Fruit fly (Drosophila melanogaster) whole organism, wandering third instar larva: Measurements from ENCODE around the gene CG1662.

Experiments
- CG9705 ChIP-seq: fragments of 200-800 bp; sonication (Bioruptor generic); optimal IDR thresholded peaks from 2 replicates; lab custom pipeline; 2018; ENCODE audit warnings: missing biosample characterization, mild to moderate bottlenecking, missing genetic modification characterization
- CrebA ChIP-seq: fragments of 200-800 bp; sonication (Bioruptor generic); optimal IDR thresholded peaks from 2 replicates; lab custom pipeline; 2016; ENCODE audit warnings: missing biosample characterization, mild to moderate bottlenecking, missing genetic modification characterization, borderline replicate concordance
- Dfd ChIP-seq: fragments of >200 bp; optimal IDR thresholded peaks from 2 replicates; lab custom pipeline; 2017; ENCODE audit warnings: missing biosample characterization, missing genetic modification characterization
- Dif ChIP-seq: fragments of 200-275, 200-300 bp; sonication (Bioruptor generic); optimal IDR thresholded peaks from 2 replicates; lab custom pipeline; 2018; ENCODE audit warnings: missing biosample characterization, missing genetic modification characterization; ENCODE audit not compliant: partially characterized antibody
- GATAd ChIP-seq: sonication (Bioruptor generic); optimal IDR thresholded peaks from 2 replicates; lab custom pipeline; 2016; ENCODE audit warnings: missing biosample characterization, missing genetic modification characterization
- HLH106 ChIP-seq: fragments of 200-800 bp; optimal IDR thresholded peaks from 3 replicates; lab custom pipeline; 2019; ENCODE audit warnings: missing biosample characterization, mild to moderate bottlenecking, missing genetic modification characterization, moderate library complexity
- Hr78 ChIP-seq: fragments of >200 bp; optimal IDR thresholded peaks from 2 replicates; lab custom pipeline; 2017; ENCODE audit warnings: missing biosample characterization, missing genetic modification characterization
- Hr83 ChIP-seq: fragments of 200-300 bp; sonication (Bioruptor generic); optimal IDR thresholded peaks from 2 replicates; lab custom pipeline; 2016; ENCODE audit warnings: missing biosample characterization, mild to moderate bottlenecking, missing genetic modification characterization, moderate library complexity; ENCODE audit not compliant: poor library complexity, severe bottlenecking
- Jra ChIP-seq: sonication (Bioruptor generic); optimal IDR thresholded peaks from 2 replicates; lab custom pipeline; 2016; ENCODE audit warnings: missing biosample characterization, missing genetic modification characterization
- Mio ChIP-seq: sonication (Bioruptor generic); optimal IDR thresholded peaks from 2 replicates; lab custom pipeline; 2016; ENCODE audit warnings: missing biosample characterization, missing genetic modification characterization
- Myc ChIP-seq: fragments of >200 bp; optimal IDR thresholded peaks from 2 replicates; lab custom pipeline; 2017
- N ChIP-seq: fragments of >200 bp; optimal IDR thresholded peaks from 2 replicates; lab custom pipeline; 2018; ENCODE audit warnings: missing biosample characterization, missing external identifiers, missing genetic modification characterization
- Rel ChIP-seq, 2 experiments: fragments of 200-800 bp; sonication (Bioruptor generic) in 1 of 2; optimal IDR thresholded peaks; 2 replicates in 1 of 2; 3 replicates in 1 of 2; lab custom pipeline; 2016 to 2019; ENCODE audit warnings: mild to moderate bottlenecking in 2 of 2, missing biosample characterization in 2 of 2, missing genetic modification characterization in 2 of 2, moderate library complexity in 1 of 2
- Sp1 ChIP-seq: fragments of 200-800 bp; sonication (Bioruptor generic); optimal IDR thresholded peaks from 3 replicates; lab custom pipeline; 2019; ENCODE audit warnings: missing biosample characterization, mild to moderate bottlenecking, missing genetic modification characterization, moderate library complexity
- br ChIP-seq: fragments of 200-800 bp; sonication (Bioruptor generic); optimal IDR thresholded peaks from 2 replicates; lab custom pipeline; 2016; ENCODE audit warnings: missing biosample characterization, missing genetic modification characterization
- brk ChIP-seq: fragments of 200-800 bp; sonication (Bioruptor generic); optimal IDR thresholded peaks from 2 replicates; lab custom pipeline; 2016; ENCODE audit warnings: missing biosample characterization, mild to moderate bottlenecking, missing genetic modification characterization
- dsf ChIP-seq: sonication (Bioruptor generic); optimal IDR thresholded peaks from 2 replicates; lab custom pipeline; 2016; ENCODE audit warnings: missing biosample characterization, missing genetic modification characterization, borderline replicate concordance
- ey ChIP-seq: fragments of 200-800 bp; sonication (Bioruptor generic); optimal IDR thresholded peaks from 2 replicates; lab custom pipeline; 2016; ENCODE audit warnings: missing biosample characterization, missing genetic modification characterization
- foxo ChIP-seq, 2 experiments: fragments of 200-800 bp; sonication (Bioruptor generic); optimal IDR thresholded peaks; 2 replicates in 1 of 2; 3 replicates in 1 of 2; lab custom pipeline; 2016 to 2017; ENCODE audit warnings: missing biosample characterization in 2 of 2, missing genetic modification characterization in 2 of 2
- lola ChIP-seq: fragments of >200 bp; optimal IDR thresholded peaks from 2 replicates; lab custom pipeline; 2017; ENCODE audit warnings: missing biosample characterization, missing genetic modification characterization
- pan ChIP-seq: fragments of >200 bp; optimal IDR thresholded peaks from 2 replicates; lab custom pipeline; 2017
- psq ChIP-seq: fragments of 200-800 bp; sonication (Bioruptor generic); optimal IDR thresholded peaks from 3 replicates; lab custom pipeline; 2017; ENCODE audit warnings: missing biosample characterization, mild to moderate bottlenecking, missing genetic modification characterization, moderate library complexity
- rgr ChIP-seq: fragments of 200-800 bp; sonication (Bioruptor generic); optimal IDR thresholded peaks from 3 replicates; lab custom pipeline; 2016; ENCODE audit warnings: missing biosample characterization, mild to moderate bottlenecking, missing genetic modification characterization
- sage ChIP-seq: fragments of 200-800 bp; sonication (Bioruptor generic); optimal IDR thresholded peaks from 2 replicates; lab custom pipeline; 2016; ENCODE audit warnings: missing biosample characterization, mild to moderate bottlenecking, missing genetic modification characterization
- sv ChIP-seq: fragments of 200-800 bp; sonication (Bioruptor generic); optimal IDR thresholded peaks from 3 replicates; lab custom pipeline; 2016; ENCODE audit warnings: missing biosample characterization, missing genetic modification characterization
- woc ChIP-seq: sonication (Bioruptor generic); optimal IDR thresholded peaks from 2 replicates; lab custom pipeline; 2016; ENCODE audit warnings: missing biosample characterization, mild to moderate bottlenecking, missing genetic modification characterization

CG1662 gene

DNA sequence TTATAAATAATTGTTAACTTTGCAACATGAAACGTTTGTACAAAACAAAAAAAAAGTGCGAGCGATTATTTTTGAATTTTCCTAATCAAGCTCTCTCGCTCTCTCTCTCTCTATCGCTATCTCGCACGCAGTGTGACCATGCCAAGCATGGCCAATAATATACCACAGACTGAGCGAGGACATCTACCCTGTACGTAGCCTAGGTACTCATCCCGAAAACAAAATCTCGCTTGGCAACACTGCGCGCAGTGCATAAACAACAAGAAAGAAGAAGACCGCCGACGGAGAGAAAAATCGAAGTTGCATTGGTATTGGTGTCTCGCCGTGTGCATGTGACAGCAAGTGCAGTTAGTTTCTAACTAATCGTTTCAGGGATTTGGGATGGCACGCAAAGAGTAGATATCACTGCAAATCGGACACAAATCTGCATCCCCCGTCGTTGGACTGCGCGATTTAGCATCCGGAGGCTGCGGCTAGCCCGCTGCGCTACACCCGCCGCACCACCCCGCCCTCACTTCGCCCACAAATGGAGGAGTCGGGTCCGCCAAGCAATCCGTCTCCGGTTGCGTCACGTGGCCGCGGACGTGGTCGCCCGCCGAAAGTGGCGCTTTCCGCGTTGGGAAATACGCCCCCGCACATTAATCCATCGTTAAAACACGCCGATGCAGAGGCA lies 25.7 kb downstream of the CG1662 start, which contains the start of the genes CG1998 and Set2:
CG1998 (minus strand) TSS at position 134 of the 673 bp plus-strand sequence.
Set2 (plus strand) TSS at position 302 of the 673 bp plus-strand sequence.
- TF ChIP-seq Sp1 (GFP tag; lab: Kevin White, UChicago) (peak; percentile 20), CG9705 (GFP tag; lab: Kevin White, UChicago) (peak; percentile 0), Mio (GFP tag; lab: Kevin White, UChicago) (no peak), woc (no peak), psq (GFP tag; lab: Kevin White, UChicago) (peak; percentile 11), rgr (no peak), pan (lab: Kevin White, UChicago) (no peak), Jra (no peak), Myc (lab: Kevin White, UChicago) (peak; percentile 43), Rel (GFP tag; optimal IDR thresholded peaks at IDR 0.05; lab: Kevin White, UChicago) (no peak), Rel (tag; optimal IDR thresholded peaks at IDR 0.05; lab: Kevin White, UChicago) (peak; percentile 28), ey (GFP tag; lab: Kevin White, UChicago) (no peak), Hr83 (GFP tag; lab: Kevin White, UChicago) (peak; percentile 55), Dif (peak; percentile 29), brk (GFP tag; lab: Kevin White, UChicago) (no peak), GATAd (GFP tag; lab: Kevin White, UChicago) (no peak), sage (no peak), HLH106 (tag; lab: Kevin White, UChicago) (peak; percentile 18)

DNA sequence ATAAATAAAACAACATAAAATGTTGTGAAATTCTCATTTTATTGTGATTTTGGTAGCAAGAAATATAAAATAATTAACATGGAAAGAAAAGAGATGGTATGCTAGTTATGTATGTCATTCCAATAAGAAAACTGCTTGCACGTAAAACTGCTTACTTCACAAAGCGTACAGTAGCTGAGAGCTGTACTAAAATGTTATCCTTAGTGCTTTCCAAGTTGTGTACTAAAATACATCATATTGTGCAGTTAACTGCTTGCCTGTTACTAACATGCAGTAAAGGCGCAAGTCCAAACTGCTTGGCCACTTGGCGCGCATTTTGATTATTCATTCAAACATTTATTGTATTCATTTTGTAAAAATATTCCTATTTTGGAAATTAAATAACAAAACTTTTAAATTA lies 33.7 kb downstream of the CG1662 start:
- TF ChIP-seq br (GFP tag; lab: Kevin White, UChicago): no peak
- peak; percentile 66 for TF ChIP-seq N (GFP tag; lab: Kevin White, UChicago)
- TF ChIP-seq Myc (lab: Kevin White, UChicago): peak; percentile 73
- no peak for TF ChIP-seq Mio (GFP tag; lab: Kevin White, UChicago)

- TF ChIP-seq woc (no peak), dsf (GFP tag; lab: Kevin White, UChicago) (no peak), foxo (GFP tag; optimal IDR thresholded peaks at IDR 0.05; lab: Kevin White, UChicago) (no peak), Hr78 (no peak), Mio (GFP tag; lab: Kevin White, UChicago) (no peak), Dfd (GFP tag; lab: Kevin White, UChicago) (no peak), rgr (no peak), lola (GFP tag; lab: Kevin White, UChicago) (no peak), sv (GFP tag; lab: Kevin White, UChicago) (no peak), br (GFP tag; lab: Kevin White, UChicago) (no peak), Rel (GFP tag; optimal IDR thresholded peaks at IDR 0.05; lab: Kevin White, UChicago) (no peak), Rel (tag; optimal IDR thresholded peaks at IDR 0.05; lab: Kevin White, UChicago) (no peak), pan (lab: Kevin White, UChicago) (no peak), CG9705 (GFP tag; lab: Kevin White, UChicago) (no peak), CrebA (GFP tag; lab: Kevin White, UChicago) (no peak)
- TF ChIP-seq, all 38 proteins: peak for 0
These were observed 46.7 kb downstream of the CG1662 start for dm6 chrX:13434065-13434464.
